Worm (Caenorhabditis elegans): ENCODE measurements around the gene F55G1.15.

Gene F55G1.15

ce11 chrIV:7506711-7507110 is 5.5 kb upstream of the F55G1.15 start:
- TF ChIP-seq mml-1 (tag; optimal IDR thresholded peaks at IDR 0.05), result no peak
- no peak for TF ChIP-seq nfya-1 (tag; optimal IDR thresholded peaks at IDR 0.05; ENCODE audit: insufficient read depth)
- no peak for TF ChIP-seq fkh-2 (tag; optimal IDR thresholded peaks at IDR 0.05)
- no peak for TF ChIP-seq nhr-237 (tag; optimal IDR thresholded peaks at IDR 0.05)
- no peak for TF ChIP-seq elt-1 (tag; optimal IDR thresholded peaks at IDR 0.05)
- TF ChIP-seq ceh-82 (tag; optimal IDR thresholded peaks at IDR 0.05), result no peak
- no peak for TF ChIP-seq mdl-1 (tag; optimal IDR thresholded peaks at IDR 0.05)
- no peak for TF ChIP-seq egl-5 (tag; optimal IDR thresholded peaks at IDR 0.05)
- no peak for TF ChIP-seq hmg-11 (tag; optimal IDR thresholded peaks at IDR 0.05)
- TF ChIP-seq nhr-77 (tag; optimal IDR thresholded peaks at IDR 0.05), result no peak
- TF ChIP-seq R02D3.7 (tag; optimal IDR thresholded peaks at IDR 0.05), result no peak
- no peak for TF ChIP-seq zag-1 (tag; optimal IDR thresholded peaks at IDR 0.05)
- TF ChIP-seq fos-1 (tag; optimal IDR thresholded peaks at IDR 0.05), result no peak
- TF ChIP-seq daf-12 (tag; optimal IDR thresholded peaks at IDR 0.05), result no peak
- no peak for TF ChIP-seq nhr-43 (tag; optimal IDR thresholded peaks at IDR 0.05; ENCODE audit: poor library complexity, severe bottlenecking)
- TF ChIP-seq ztf-11 (tag; optimal IDR thresholded peaks at IDR 0.05), result no peak
- TF ChIP-seq ZK546.5 (tag; optimal IDR thresholded peaks at IDR 0.05), result no peak
- TF ChIP-seq fkh-10 (GFP tag; optimal IDR thresholded peaks at IDR 0.05), result no peak
- TF ChIP-seq eor-1 (tag; optimal IDR thresholded peaks at IDR 0.05), result no peak
- TF ChIP-seq snpc-4 (tag; optimal IDR thresholded peaks at IDR 0.05), result no peak

ce11 chrIV:7505866-7506488 is 4.7 kb upstream of the F55G1.15 start:
- TF ChIP-seq elt-2 (tag; optimal IDR thresholded peaks at IDR 0.05), result peak; percentile 38
- TF ChIP-seq tbx-2 (tag; optimal IDR thresholded peaks at IDR 0.05), result no peak
- TF ChIP-seq ceh-9 (tag; optimal IDR thresholded peaks at IDR 0.05), result no peak
- TF ChIP-seq nhr-76 (tag; optimal IDR thresholded peaks at IDR 0.05), result no peak
- no peak for TF ChIP-seq snpc-4 (tag; optimal IDR thresholded peaks at IDR 0.05)
- TF ChIP-seq jun-1 (tag; optimal IDR thresholded peaks at IDR 0.05), result no peak
- no peak for TF ChIP-seq ztf-11 (tag; optimal IDR thresholded peaks at IDR 0.05)
- TF ChIP-seq fkh-2 (tag; optimal IDR thresholded peaks at IDR 0.05), result no peak
- TF ChIP-seq daf-12 (tag; optimal IDR thresholded peaks at IDR 0.05), result no peak
- TF ChIP-seq ZK546.5 (tag; optimal IDR thresholded peaks at IDR 0.05), result no peak
- no peak for TF ChIP-seq zag-1 (tag; optimal IDR thresholded peaks at IDR 0.05)
- no peak for TF ChIP-seq nhr-237 (tag; optimal IDR thresholded peaks at IDR 0.05)
- no peak for TF ChIP-seq nhr-28 (tag; optimal IDR thresholded peaks at IDR 0.05)
- TF ChIP-seq nhr-25 (tag; optimal IDR thresholded peaks at IDR 0.05), result no peak
- no peak for TF ChIP-seq egl-5 (tag; optimal IDR thresholded peaks at IDR 0.05)
- no peak for TF ChIP-seq sea-2 (GFP tag; optimal IDR thresholded peaks at IDR 0.05)
- TF ChIP-seq ama-1 (optimal IDR thresholded peaks at IDR 0.05), result peak; percentile 95
- no peak for TF ChIP-seq nhr-77 (tag; optimal IDR thresholded peaks at IDR 0.05)
- peak; percentile 48 for TF ChIP-seq lsy-12 (tag; optimal IDR thresholded peaks at IDR 0.05)
- TF ChIP-seq lin-39 (tag; optimal IDR thresholded peaks at IDR 0.05), result peak; percentile 25
- TF ChIP-seq ceh-28 (tag; optimal IDR thresholded peaks at IDR 0.05), result no peak
- no peak for TF ChIP-seq ztf-4 (tag; optimal IDR thresholded peaks at IDR 0.05)
- no peak for TF ChIP-seq unc-62 (GFP tag; optimal IDR thresholded peaks at IDR 0.05)
- TF ChIP-seq eor-1 (tag; optimal IDR thresholded peaks at IDR 0.05), result no peak
- no peak for TF ChIP-seq unc-39 (tag; optimal IDR thresholded peaks at IDR 0.05)
- TF ChIP-seq mml-1 (tag; optimal IDR thresholded peaks at IDR 0.05), result no peak
- TF ChIP-seq mdl-1 (tag; optimal IDR thresholded peaks at IDR 0.05), result no peak
- no peak for TF ChIP-seq nhr-67 (tag; optimal IDR thresholded peaks at IDR 0.05)
- no peak for TF ChIP-seq nhr-11 (tag; optimal IDR thresholded peaks at IDR 0.05)
- no peak for TF ChIP-seq egl-27 (tag; optimal IDR thresholded peaks at IDR 0.05)
- TF ChIP-seq ceh-16 (tag; optimal IDR thresholded peaks at IDR 0.05), result no peak
- TF ChIP-seq elt-3 (tag; optimal IDR thresholded peaks at IDR 0.05), result no peak
- no peak for TF ChIP-seq elt-1 (tag; optimal IDR thresholded peaks at IDR 0.05)
- peak; percentile 54 for TF ChIP-seq nhr-43 (tag; optimal IDR thresholded peaks at IDR 0.05; ENCODE audit: poor library complexity, severe bottlenecking)
- TF ChIP-seq nhr-12 (tag; optimal IDR thresholded peaks at IDR 0.05), result no peak
- TF ChIP-seq ceh-82 (tag; optimal IDR thresholded peaks at IDR 0.05), result no peak
- TF ChIP-seq aly-2 (tag; optimal IDR thresholded peaks at IDR 0.05), result peak; percentile 44
- TF ChIP-seq fos-1 (tag; optimal IDR thresholded peaks at IDR 0.05), result no peak
- peak; percentile 30 for TF ChIP-seq R02D3.7 (tag; optimal IDR thresholded peaks at IDR 0.05)
- no peak for TF ChIP-seq hmg-11 (tag; optimal IDR thresholded peaks at IDR 0.05)
- no peak for TF ChIP-seq skn-1 (tag; optimal IDR thresholded peaks at IDR 0.05)
- no peak for TF ChIP-seq lin-15B (tag; optimal IDR thresholded peaks at IDR 0.05)
- TF ChIP-seq pha-4 (tag; optimal IDR thresholded peaks at IDR 0.05), result peak; percentile 65
- TF ChIP-seq pqm-1 (tag; optimal IDR thresholded peaks at IDR 0.05), result peak; percentile 4
- no peak for TF ChIP-seq fkh-10 (GFP tag; optimal IDR thresholded peaks at IDR 0.05)
- TF ChIP-seq nfya-1 (tag; optimal IDR thresholded peaks at IDR 0.05; ENCODE audit: insufficient read depth), result no peak

Measured in whole organism, L3 larva.